Fruit fly (Drosophila melanogaster): ENCODE data around the gene Setd3.

The Setd3 gene

DNA sequence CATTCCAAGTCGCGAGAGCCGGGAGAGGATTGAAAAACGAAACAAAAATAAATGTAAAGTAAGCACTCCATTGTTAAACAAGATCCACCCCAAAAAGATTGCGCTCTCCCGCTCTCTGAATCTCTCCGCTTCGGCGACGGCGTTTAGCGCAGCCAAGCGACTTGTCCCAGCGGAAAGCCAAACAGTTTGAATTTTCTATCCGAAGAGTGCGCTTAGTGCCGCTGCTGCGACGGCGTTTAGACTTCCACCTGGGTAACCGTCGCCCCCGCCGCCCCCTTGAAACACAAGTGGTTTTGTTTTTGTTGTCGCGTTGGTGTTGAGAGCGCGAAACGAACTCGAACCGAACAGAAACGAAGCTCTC, 29.9 kb upstream of the Setd3 start, which contains the start of gene Inx2 (continued):
- TF ChIP-seq CG14014 (GFP tag; IDR thresholded peaks at IDR 0.05) (no peak), hbn (GFP tag; IDR thresholded peaks at IDR 0.05; ENCODE audit: partially characterized antibody) (0 out of 2 replicates have a peak, but pooled peaks have one; percentile 16), Fer1 (GFP tag; optimal IDR thresholded peaks at IDR 0.05) (peak; percentile 72), zf30C (GFP tag; optimal IDR thresholded peaks at IDR 0.05) (no peak), kay (GFP tag; optimal IDR thresholded peaks at IDR 0.05) (no peak), CG9609 (GFP tag; optimal IDR thresholded peaks at IDR 0.05) (no peak), tup (GFP tag; optimal IDR thresholded peaks at IDR 0.05) (no peak), Myb (GFP tag; optimal IDR thresholded peaks at IDR 0.05) (no peak), CG17829 (tag; optimal IDR thresholded peaks at IDR 0.05) (peak; percentile 53), CG13775 (GFP tag; optimal IDR thresholded peaks at IDR 0.05) (no peak), ewg (GFP tag; optimal IDR thresholded peaks at IDR 0.05) (peak; percentile 21), emc (GFP tag; optimal IDR thresholded peaks at IDR 0.05) (no peak), MESR4 (GFP tag; optimal IDR thresholded peaks at IDR 0.05) (no peak), stwl (tag; optimal IDR thresholded peaks at IDR 0.05) (no peak), HmgZ (tag; optimal IDR thresholded peaks at IDR 0.05) (peak; percentile 74), sisA (GFP tag; IDR thresholded peaks at IDR 0.05) (no peak), CG13894 (tag; optimal IDR thresholded peaks at IDR 0.05) (peak; percentile 75), CG8290 (GFP tag; optimal IDR thresholded peaks at IDR 0.05) (no peak), CG8290 (tag; optimal IDR thresholded peaks at IDR 0.05) (peak in 1 of 2 experiments; percentile 83), Nf-YA (GFP tag; IDR thresholded peaks at IDR 0.05) (no peak), CG5245 (GFP tag; optimal IDR thresholded peaks at IDR 0.05) (no peak), bab2 (GFP tag; optimal IDR thresholded peaks at IDR 0.05) (no peak), gt (GFP tag; IDR thresholded peaks at IDR 0.05) (no peak), cato (GFP tag; optimal IDR thresholded peaks at IDR 0.05; ENCODE audit: borderline replicate concordance) (no peak), pfk (GFP tag; optimal IDR thresholded peaks at IDR 0.05) (peak; percentile 98), CG6175 (GFP tag; IDR thresholded peaks at IDR 0.05) (no peak), odd (GFP tag; optimal IDR thresholded peaks at IDR 0.05) (no peak), CG8089 (GFP tag; optimal IDR thresholded peaks at IDR 0.05) (no peak), CG12769 (tag; optimal IDR thresholded peaks at IDR 0.05) (peak; percentile 83), oc (tag; optimal IDR thresholded peaks at IDR 0.05) (peak; percentile 59), pzg (GFP tag; optimal IDR thresholded peaks at IDR 0.05) (no peak), CG15514 (GFP tag; optimal IDR thresholded peaks at IDR 0.05) (no peak), CG15601 (tag; optimal IDR thresholded peaks at IDR 0.05) (no peak), CG1647 (GFP tag; optimal IDR thresholded peaks at IDR 0.05) (no peak), NK7.1 (GFP tag; optimal IDR thresholded peaks at IDR 0.05) (no peak), Doc3 (GFP tag; IDR thresholded peaks at IDR 0.05; ENCODE audit: partially characterized antibody) (no peak), Tbp (GFP tag; optimal IDR thresholded peaks at IDR 0.05) (no peak), chif (GFP tag; optimal IDR thresholded peaks at IDR 0.05) (no peak), CG6689 (GFP tag; IDR thresholded peaks at IDR 0.05) (no peak), danr (GFP tag; IDR thresholded peaks at IDR 0.05) (no peak), CG18619 (GFP tag; optimal IDR thresholded peaks at IDR 0.05) (no peak), Mad (GFP tag; optimal IDR thresholded peaks at IDR 0.05) (no peak), Abd-B (GFP tag; optimal IDR thresholded peaks at IDR 0.05) (no peak), CG17802 (tag; optimal IDR thresholded peaks at IDR 0.05) (no peak), org-1 (GFP tag; optimal IDR thresholded peaks at IDR 0.05) (no peak), CG16815 (GFP tag; optimal IDR thresholded peaks at IDR 0.05) (no peak), gcm (GFP tag; optimal IDR thresholded peaks at IDR 0.05) (peak; percentile 6), CG12659 (GFP tag; optimal IDR thresholded peaks at IDR 0.05) (peak; percentile 9), CG17568 (GFP tag; optimal IDR thresholded peaks at IDR 0.05) (no peak), row (GFP tag; IDR thresholded peaks at IDR 0.05) (peak; percentile 22; the same call in 1 of the 3 replicates), wek (GFP tag; optimal IDR thresholded peaks at IDR 0.05) (peak; percentile 49)
